Worm (Caenorhabditis elegans) whole organism, L1 larva: ENCODE results near the gene str-180.

Source experiments
- C16A3.4 ChIP-seq: fragments of 150-350 bp; optimal IDR thresholded peaks from 2 replicates; lab custom pipeline; 2014; ENCODE audit warnings: missing biosample characterization, missing genetic modification characterization
- aha-1 ChIP-seq: fragments of 150-350 bp; optimal IDR thresholded peaks from 2 replicates; lab custom pipeline; 2014; ENCODE audit warnings: missing biosample characterization, missing genetic modification characterization
- aly-2 ChIP-seq: fragments of 150-350 bp; optimal IDR thresholded peaks from 2 replicates; lab custom pipeline; 2014; ENCODE audit warnings: missing biosample characterization, missing genetic modification characterization
- ama-1 ChIP-seq: fragments of 150-350 bp; optimal IDR thresholded peaks from 2 replicates; lab custom pipeline; 2014
- ceh-82 ChIP-seq, 3 experiments: fragments of 150-350 bp in 1 of 3; sonication (generic microtip) in 2 of 3; optimal IDR thresholded peaks; 2 replicates each; lab custom pipeline; 2014 to 2017; ENCODE audit warnings: missing biosample characterization in 3 of 3, missing genetic modification characterization in 3 of 3
- dsc-1 ChIP-seq: sonication (generic microtip); optimal IDR thresholded peaks from 2 replicates; lab custom pipeline; 2016; ENCODE audit warnings: mild to moderate bottlenecking, missing genetic modification characterization, missing compliant biosample characterization
- efl-1 ChIP-seq, 4 experiments: fragments of 150-350 bp; optimal IDR thresholded peaks in 3 of 4; peaks in 1 of 4; 1 replicate in 1 of 4; 2 replicates in 3 of 4; lab custom pipeline; 2014; ENCODE audit warnings: missing biosample characterization in 2 of 4, missing genetic modification characterization in 2 of 4, missing genetic modification reagents in 2 of 4
- egl-27 ChIP-seq, 2 experiments: fragments of 150-350 bp in 1 of 2; sonication (generic microtip); optimal IDR thresholded peaks; 3 replicates each; lab custom pipeline; 2017 to 2018; ENCODE audit warnings: missing biosample characterization in 2 of 2, missing genetic modification characterization in 2 of 2, missing genetic modification reagents in 2 of 2
- elt-2 ChIP-seq: sonication (generic microtip); optimal IDR thresholded peaks from 2 replicates; lab custom pipeline; 2016; ENCODE audit warnings: missing genetic modification characterization, mild to moderate bottlenecking, inconsistent platforms, missing compliant biosample characterization, missing genetic modification reagents
- elt-3 ChIP-seq, 6 experiments: fragments of 150-350 bp in 1 of 6; sonication (generic microtip); optimal IDR thresholded peaks; 2 replicates each; lab custom pipeline; 2017 to 2018; ENCODE audit warnings: missing biosample characterization in 6 of 6, missing genetic modification characterization in 6 of 6, inconsistent platforms in 1 of 6
- fkh-4 ChIP-seq: sonication (generic microtip); optimal IDR thresholded peaks from 2 replicates; lab custom pipeline; 2016; ENCODE audit warnings: missing compliant biosample characterization, missing genetic modification characterization, borderline replicate concordance
- fkh-8 ChIP-seq: sonication (generic microtip); optimal IDR thresholded peaks from 2 replicates; lab custom pipeline; 2016; ENCODE audit warnings: mild to moderate bottlenecking, missing genetic modification characterization, missing compliant biosample characterization
- fos-1 ChIP-seq: fragments of 150-350 bp; optimal IDR thresholded peaks from 2 replicates; lab custom pipeline; 2014; ENCODE audit warnings: missing biosample characterization, missing genetic modification characterization
- hlh-17 ChIP-seq: fragments of 200-800 bp; sonication (Bioruptor generic); optimal IDR thresholded peaks from 2 replicates; lab custom pipeline; 2018; ENCODE audit warnings: missing genetic modification characterization, mild to moderate bottlenecking, missing compliant biosample characterization, moderate library complexity, borderline replicate concordance
- hpl-2 ChIP-seq: fragments of 150-350 bp; optimal IDR thresholded peaks from 2 replicates; lab custom pipeline; 2014; ENCODE audit warnings: missing biosample characterization, missing genetic modification reagents, missing genetic modification characterization
- irx-1 ChIP-seq: sonication (generic microtip); optimal IDR thresholded peaks from 2 replicates; lab custom pipeline; 2016; ENCODE audit warnings: missing genetic modification characterization, missing compliant biosample characterization
- isw-1 ChIP-seq: fragments of 200-800 bp; sonication (Bioruptor generic); IDR thresholded peaks from 2 replicates; pipeline ENCODE4 v1.3.6; 2022; ENCODE audit warnings: missing genetic modification characterization, missing compliant biosample characterization
- jun-1 ChIP-seq: fragments of 150-350 bp; optimal IDR thresholded peaks from 2 replicates; lab custom pipeline; 2014; ENCODE audit warnings: missing biosample characterization, missing genetic modification reagents, missing genetic modification characterization
- lin-15B ChIP-seq: fragments of 150-350 bp; sonication (generic microtip); optimal IDR thresholded peaks from 3 replicates; lab custom pipeline; 2014; ENCODE audit warnings: missing biosample characterization, missing genetic modification characterization
- lin-35 ChIP-seq, 2 experiments: fragments of 150-350 bp; optimal IDR thresholded peaks; 2 replicates each; lab custom pipeline; 2014; ENCODE audit warnings: missing biosample characterization in 2 of 2, missing genetic modification characterization in 2 of 2, missing genetic modification reagents in 2 of 2
- lin-39 ChIP-seq: fragments of 150-350 bp; optimal IDR thresholded peaks from 2 replicates; lab custom pipeline; 2014; ENCODE audit warnings: missing biosample characterization, missing genetic modification reagents, missing genetic modification characterization
- mab-9 ChIP-seq: fragments of 200-800 bp; sonication (Bioruptor generic); IDR thresholded peaks from 2 replicates; pipeline ENCODE4 v1.3.6; 2022; ENCODE audit warnings: missing genetic modification reagents, missing genetic modification characterization, missing compliant biosample characterization
- mep-1 ChIP-seq: fragments of 150-350 bp; optimal IDR thresholded peaks from 2 replicates; lab custom pipeline; 2014; ENCODE audit warnings: missing biosample characterization, missing genetic modification characterization
- nhr-11 ChIP-seq: fragments of 150-350 bp; optimal IDR thresholded peaks from 2 replicates; lab custom pipeline; 2014; ENCODE audit warnings: missing biosample characterization, missing genetic modification characterization
- nhr-12 ChIP-seq: sonication (generic microtip); optimal IDR thresholded peaks from 2 replicates; lab custom pipeline; 2017; ENCODE audit warnings: missing biosample characterization, missing genetic modification characterization
- nhr-20 ChIP-seq: sonication (generic microtip); optimal IDR thresholded peaks from 2 replicates; lab custom pipeline; 2016; ENCODE audit warnings: mild to moderate bottlenecking, missing genetic modification characterization, missing compliant biosample characterization
- nhr-237 ChIP-seq: fragments of 150-350 bp; optimal IDR thresholded peaks from 2 replicates; lab custom pipeline; 2014; ENCODE audit warnings: missing biosample characterization, missing genetic modification characterization
- nhr-47 ChIP-seq: sonication (generic microtip); optimal IDR thresholded peaks from 2 replicates; lab custom pipeline; 2016; ENCODE audit warnings: mild to moderate bottlenecking, missing genetic modification characterization, moderate library complexity, missing compliant biosample characterization
- nhr-76 ChIP-seq: sonication (generic microtip); optimal IDR thresholded peaks from 2 replicates; lab custom pipeline; 2017; ENCODE audit warnings: missing biosample characterization, missing genetic modification characterization
- nhr-85 ChIP-seq: sonication (generic microtip); peaks from one replicate; lab custom pipeline; 2016; ENCODE audit warnings: missing genetic modification characterization, inconsistent platforms, missing compliant biosample characterization
- nhr-90 ChIP-seq: sonication (generic microtip); optimal IDR thresholded peaks from 2 replicates; lab custom pipeline; 2016; ENCODE audit warnings: mild to moderate bottlenecking, missing genetic modification characterization, missing compliant biosample characterization; ENCODE audit not compliant: poor library complexity
- pag-3 ChIP-seq: sonication (generic microtip); optimal IDR thresholded peaks from 2 replicates; lab custom pipeline; 2017; ENCODE audit warnings: missing genetic modification characterization, mild to moderate bottlenecking, missing compliant biosample characterization, antibody characterized with exemption, borderline replicate concordance; ENCODE audit not compliant: insufficient read depth
- pqm-1 ChIP-seq: sonication (generic microtip); optimal IDR thresholded peaks from 3 replicates; lab custom pipeline; 2017; ENCODE audit warnings: missing biosample characterization, missing genetic modification characterization
- sup-37 ChIP-seq: fragments of 200-800 bp; sonication (Bioruptor generic); optimal IDR thresholded peaks from 2 replicates; lab custom pipeline; 2018; ENCODE audit warnings: mild to moderate bottlenecking, missing genetic modification characterization, missing compliant biosample characterization
- swsn-7 ChIP-seq: sonication (generic microtip); optimal IDR thresholded peaks from 2 replicates; lab custom pipeline; 2016; ENCODE audit warnings: missing genetic modification characterization, missing compliant biosample characterization
- tlp-1 ChIP-seq: fragments of 150-350 bp; optimal IDR thresholded peaks from 2 replicates; lab custom pipeline; 2014; ENCODE audit warnings: missing biosample characterization, missing genetic modification characterization
- unc-130 ChIP-seq: fragments of 150-350 bp; optimal IDR thresholded peaks from 2 replicates; lab custom pipeline; 2017; ENCODE audit warnings: missing biosample characterization, missing genetic modification characterization, inconsistent platforms
- unc-86 ChIP-seq: sonication (generic microtip); optimal IDR thresholded peaks from 2 replicates; lab custom pipeline; 2016; ENCODE audit warnings: missing genetic modification characterization, missing compliant biosample characterization
- ztf-11 ChIP-seq, 2 experiments: sonication (generic microtip); optimal IDR thresholded peaks; 2 replicates each; lab custom pipeline; 2016 to 2017; ENCODE audit warnings: missing genetic modification characterization in 2 of 2, missing biosample characterization in 1 of 2, missing compliant biosample characterization in 1 of 2

The str-180 gene

DNA sequence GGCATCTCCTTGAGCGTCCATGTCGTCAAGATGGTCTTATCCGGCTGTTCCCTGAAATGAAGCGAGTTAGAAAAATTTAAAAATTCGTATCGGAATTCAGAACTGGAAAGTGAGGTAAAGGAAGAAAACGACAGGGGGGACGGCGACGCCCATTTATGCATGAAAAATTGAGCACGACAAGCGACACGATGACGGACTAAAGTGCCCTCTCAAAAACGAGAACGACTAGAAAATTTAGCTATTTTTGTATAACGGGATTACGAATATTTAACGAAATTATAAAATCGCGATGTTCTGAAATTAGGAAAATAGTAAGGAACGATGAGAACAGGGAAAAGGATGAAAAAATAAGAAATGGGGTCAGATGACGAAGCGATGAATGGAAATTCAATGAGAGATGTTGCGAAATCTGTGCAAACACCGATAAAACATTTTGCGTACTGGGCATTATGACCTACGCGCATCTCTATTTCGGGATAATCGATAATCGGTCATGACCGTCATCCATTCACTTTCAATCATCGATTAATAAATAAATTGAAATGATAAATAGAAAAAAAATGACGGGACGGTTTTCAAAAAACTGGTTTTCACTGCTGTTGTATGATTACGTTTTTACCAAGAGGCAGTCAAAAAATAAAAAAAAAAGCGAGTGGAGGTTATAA is 12.1 kb downstream of the str-180 start, which contains the start of gene snb-1 (continued):
- TF ChIP-seq mep-1 (tag; lab: Kevin White, UChicago) (peak; percentile 83), mab-9 (no peak), isw-1 (peak; percentile 47), hpl-2 (GFP tag; lab: Kevin White, UChicago) (peak; percentile 48), nhr-76 (tag; lab: Kevin White, UChicago) (no peak), ceh-82 (tag; optimal IDR thresholded peaks at IDR 0.05; lab: Kevin White, UChicago) (peak; percentile 97 to 99 (median 97)), unc-86 (peak; percentile 16), dsc-1 (tag; lab: Kevin White, UChicago) (peak; percentile 34), nhr-47 (tag; lab: Kevin White, UChicago) (peak; percentile 62), sup-37 (GFP tag; lab: Kevin White, UChicago) (no peak), nhr-12 (tag; lab: Kevin White, UChicago) (no peak), nhr-20 (tag; lab: Kevin White, UChicago) (peak; percentile 76), C16A3.4 (tag; lab: Kevin White, UChicago) (peak; percentile 78), ztf-11 (tag; optimal IDR thresholded peaks at IDR 0.05; lab: Kevin White, UChicago) (no peak), elt-3 (tag; optimal IDR thresholded peaks at IDR 0.05; lab: Kevin White, UChicago) (peak in 2 of 6 experiments; percentile 78 to 87), lin-35 (GFP tag; optimal IDR thresholded peaks at IDR 0.05; lab: Kevin White, UChicago) (peak; percentile 75 to 80), irx-1 (tag; lab: Kevin White, UChicago) (no peak), aha-1 (tag; lab: Kevin White, UChicago) (no peak), lin-15B (tag; lab: Kevin White, UChicago) (no peak), swsn-7 (tag; lab: Kevin White, UChicago) (peak; percentile 54), lin-39 (tag; lab: Kevin White, UChicago) (no peak), hlh-17 (GFP tag; lab: Kevin White, UChicago) (no peak), egl-27 (tag; optimal IDR thresholded peaks at IDR 0.05; lab: Kevin White, UChicago) (no peak), jun-1 (tag; lab: Kevin White, UChicago) (peak; percentile 59), fkh-4 (tag; lab: Kevin White, UChicago) (peak; percentile 16), nhr-85 (peak; percentile 89), aly-2 (tag; lab: Kevin White, UChicago) (no peak), pqm-1 (tag; lab: Kevin White, UChicago) (no peak), nhr-237 (tag; lab: Kevin White, UChicago) (no peak)

DNA sequence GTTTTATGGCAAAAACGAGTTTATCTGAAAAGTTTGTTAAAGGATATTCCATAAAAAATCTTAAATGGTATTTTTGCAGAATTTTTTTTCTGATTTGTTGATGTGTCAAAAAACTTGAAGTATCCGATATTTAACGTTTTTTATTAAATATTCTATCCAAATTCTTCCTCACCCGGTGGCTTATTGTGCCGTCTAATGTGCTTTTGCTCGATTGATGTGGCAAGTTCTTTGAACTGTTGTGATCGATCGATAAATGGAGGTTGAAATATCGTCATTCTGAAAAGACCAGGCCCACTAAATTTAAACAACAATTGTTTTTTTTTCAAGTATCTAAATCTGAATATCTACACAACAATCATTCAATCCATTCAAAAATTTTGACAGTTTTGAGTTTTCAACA is 13.5 kb downstream of the str-180 start, which contains the start of gene syx-18:
Gene syx-18 (minus strand): TSS at position 276 of the 400 bp plus-strand sequence.
- TF ChIP-seq tlp-1 (tag; lab: Kevin White, UChicago) (no peak), nhr-90 (tag; lab: Kevin White, UChicago) (peak; percentile 5), unc-130 (tag; lab: Kevin White, UChicago) (no peak), ama-1 (lab: Kevin White, UChicago) (peak; percentile 58), nhr-47 (tag; lab: Kevin White, UChicago) (peak; percentile 18), nhr-11 (no peak), fos-1 (tag; lab: Kevin White, UChicago) (peak; percentile 3)

DNA sequence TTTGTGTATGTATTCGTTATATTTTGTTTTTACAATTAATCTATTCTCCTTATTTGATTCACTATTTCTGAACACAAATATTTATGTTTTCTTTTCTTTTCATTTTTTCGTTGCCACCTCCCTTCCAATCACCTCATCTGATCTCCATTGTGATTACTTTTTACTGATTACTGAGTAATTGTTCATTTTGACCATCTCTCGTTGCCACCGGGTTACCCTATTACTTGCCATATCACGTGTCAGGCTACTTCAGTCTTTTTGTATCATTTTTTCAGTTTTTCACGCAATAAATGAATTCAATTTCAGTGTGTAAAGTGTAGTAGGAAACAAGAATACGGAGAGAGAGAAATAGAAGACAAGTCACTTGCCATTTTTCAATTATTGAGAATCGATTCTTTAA is 16.6 kb downstream of the str-180 start, which contains the start of gene T10H9.8:
Gene T10H9.8 (plus strand): TSS at position 301 of the 400 bp plus-strand sequence.
- TF ChIP-seq fkh-8 (tag; lab: Kevin White, UChicago) (no peak), nhr-20 (tag; lab: Kevin White, UChicago) (peak; percentile 33), efl-1 (optimal IDR thresholded peaks at IDR 0.05; lab: Kevin White, UChicago) (no peak), efl-1 (GFP tag; optimal IDR thresholded peaks at IDR 0.05 in 1 of 2; lab: Kevin White, UChicago) (peak in 1 of 2 experiments; percentile 19), elt-2 (tag; lab: Kevin White, UChicago) (no peak), pag-3 (no peak)
